Fruit fly (Drosophila melanogaster) whole organism, wandering third instar larva: ENCODE measurements around the gene escl.

Source experiments
- Abd-B ChIP-seq: fragments of >200 bp; optimal IDR thresholded peaks from 2 replicates; lab custom pipeline; 2017; ENCODE audit warnings: missing biosample characterization, missing genetic modification characterization
- CG32264 ChIP-seq: fragments of 200-800 bp; sonication (Bioruptor generic); optimal IDR thresholded peaks from 2 replicates; lab custom pipeline; 2016; ENCODE audit warnings: missing biosample characterization, missing genetic modification characterization
- CrebA ChIP-seq: fragments of 200-800 bp; sonication (Bioruptor generic); optimal IDR thresholded peaks from 2 replicates; lab custom pipeline; 2016; ENCODE audit warnings: missing biosample characterization, mild to moderate bottlenecking, missing genetic modification characterization, borderline replicate concordance
- Dfd ChIP-seq: fragments of >200 bp; optimal IDR thresholded peaks from 2 replicates; lab custom pipeline; 2017; ENCODE audit warnings: missing biosample characterization, missing genetic modification characterization
- GATAd ChIP-seq: sonication (Bioruptor generic); optimal IDR thresholded peaks from 2 replicates; lab custom pipeline; 2016; ENCODE audit warnings: missing biosample characterization, missing genetic modification characterization
- Hnf4 ChIP-seq: fragments of 200-800 bp; sonication (Bioruptor generic); optimal IDR thresholded peaks from 2 replicates; lab custom pipeline; 2016; ENCODE audit warnings: missing biosample characterization, mild to moderate bottlenecking, missing genetic modification characterization
- Hr78 ChIP-seq: fragments of >200 bp; optimal IDR thresholded peaks from 2 replicates; lab custom pipeline; 2017; ENCODE audit warnings: missing biosample characterization, missing genetic modification characterization
- Jra ChIP-seq: sonication (Bioruptor generic); optimal IDR thresholded peaks from 2 replicates; lab custom pipeline; 2016; ENCODE audit warnings: missing biosample characterization, missing genetic modification characterization
- Mio ChIP-seq: sonication (Bioruptor generic); optimal IDR thresholded peaks from 2 replicates; lab custom pipeline; 2016; ENCODE audit warnings: missing biosample characterization, missing genetic modification characterization
- Myc ChIP-seq: fragments of >200 bp; optimal IDR thresholded peaks from 2 replicates; lab custom pipeline; 2017
- N ChIP-seq: fragments of >200 bp; optimal IDR thresholded peaks from 2 replicates; lab custom pipeline; 2018; ENCODE audit warnings: missing biosample characterization, missing external identifiers, missing genetic modification characterization
- OdsH ChIP-seq: fragments of 200-800 bp; sonication (Bioruptor generic); optimal IDR thresholded peaks from 2 replicates; lab custom pipeline; 2016; ENCODE audit warnings: missing biosample characterization, mild to moderate bottlenecking, missing genetic modification characterization
- Rel ChIP-seq, 2 experiments: fragments of 200-800 bp; sonication (Bioruptor generic) in 1 of 2; optimal IDR thresholded peaks; 2 replicates in 1 of 2; 3 replicates in 1 of 2; lab custom pipeline; 2016 to 2019; ENCODE audit warnings: mild to moderate bottlenecking in 2 of 2, missing biosample characterization in 2 of 2, missing genetic modification characterization in 2 of 2, moderate library complexity in 1 of 2
- Vsx2 ChIP-seq: fragments of 200-300, 225-300 bp; sonication (Bioruptor generic); optimal IDR thresholded peaks from 2 replicates; lab custom pipeline; 2018; ENCODE audit warnings: missing biosample characterization, missing genetic modification characterization; ENCODE audit not compliant: partially characterized antibody
- br ChIP-seq: fragments of 200-800 bp; sonication (Bioruptor generic); optimal IDR thresholded peaks from 2 replicates; lab custom pipeline; 2016; ENCODE audit warnings: missing biosample characterization, missing genetic modification characterization
- brk ChIP-seq: fragments of 200-800 bp; sonication (Bioruptor generic); optimal IDR thresholded peaks from 2 replicates; lab custom pipeline; 2016; ENCODE audit warnings: missing biosample characterization, mild to moderate bottlenecking, missing genetic modification characterization
- dl ChIP-seq, 2 experiments: fragments of 175-275, 200-275 bp in 1 of 2; fragments of 200-275 bp in 1 of 2; sonication (Bioruptor generic); optimal IDR thresholded peaks; lab custom pipeline; 2018; ENCODE audit warnings: mild to moderate bottlenecking in 2 of 2, missing biosample characterization in 2 of 2, missing genetic modification characterization in 2 of 2, moderate library complexity in 2 of 2; ENCODE audit not compliant: partially characterized antibody in 2 of 2, insufficient read depth in 1 of 2
- dmrt93B ChIP-seq: fragments of 200-800 bp; sonication (Bioruptor generic); optimal IDR thresholded peaks from 2 replicates; lab custom pipeline; 2018; ENCODE audit warnings: missing biosample characterization, mild to moderate bottlenecking, missing genetic modification characterization
- dsf ChIP-seq: sonication (Bioruptor generic); optimal IDR thresholded peaks from 2 replicates; lab custom pipeline; 2016; ENCODE audit warnings: missing biosample characterization, missing genetic modification characterization, borderline replicate concordance
- ey ChIP-seq: fragments of 200-800 bp; sonication (Bioruptor generic); optimal IDR thresholded peaks from 2 replicates; lab custom pipeline; 2016; ENCODE audit warnings: missing biosample characterization, missing genetic modification characterization
- foxo ChIP-seq, 2 experiments: fragments of 200-800 bp; sonication (Bioruptor generic); optimal IDR thresholded peaks; 2 replicates in 1 of 2; 3 replicates in 1 of 2; lab custom pipeline; 2016 to 2017; ENCODE audit warnings: missing biosample characterization in 2 of 2, missing genetic modification characterization in 2 of 2
- fru ChIP-seq: fragments of 200-800 bp; sonication (Bioruptor generic); optimal IDR thresholded peaks from 3 replicates; lab custom pipeline; 2016; ENCODE audit warnings: missing biosample characterization, mild to moderate bottlenecking, missing genetic modification characterization
- h ChIP-seq: fragments of 200-800 bp; sonication (Bioruptor generic); optimal IDR thresholded peaks from 3 replicates; lab custom pipeline; 2016; ENCODE audit warnings: missing biosample characterization, mild to moderate bottlenecking, missing genetic modification characterization
- pan ChIP-seq: fragments of >200 bp; optimal IDR thresholded peaks from 2 replicates; lab custom pipeline; 2017
- psq ChIP-seq: fragments of 200-800 bp; sonication (Bioruptor generic); optimal IDR thresholded peaks from 3 replicates; lab custom pipeline; 2017; ENCODE audit warnings: missing biosample characterization, mild to moderate bottlenecking, missing genetic modification characterization, moderate library complexity
- rgr ChIP-seq: fragments of 200-800 bp; sonication (Bioruptor generic); optimal IDR thresholded peaks from 3 replicates; lab custom pipeline; 2016; ENCODE audit warnings: missing biosample characterization, mild to moderate bottlenecking, missing genetic modification characterization
- sage ChIP-seq: fragments of 200-800 bp; sonication (Bioruptor generic); optimal IDR thresholded peaks from 2 replicates; lab custom pipeline; 2016; ENCODE audit warnings: missing biosample characterization, mild to moderate bottlenecking, missing genetic modification characterization
- sv ChIP-seq: fragments of 200-800 bp; sonication (Bioruptor generic); optimal IDR thresholded peaks from 3 replicates; lab custom pipeline; 2016; ENCODE audit warnings: missing biosample characterization, missing genetic modification characterization
- tai ChIP-seq: sonication (Bioruptor generic); optimal IDR thresholded peaks from 2 replicates; lab custom pipeline; 2016; ENCODE audit warnings: missing biosample characterization, missing genetic modification characterization
- usp ChIP-seq: fragments of >200 bp; optimal IDR thresholded peaks from 2 replicates; lab custom pipeline; 2017; ENCODE audit warnings: missing biosample characterization, missing genetic modification characterization
- woc ChIP-seq: sonication (Bioruptor generic); optimal IDR thresholded peaks from 2 replicates; lab custom pipeline; 2016; ENCODE audit warnings: missing biosample characterization, mild to moderate bottlenecking, missing genetic modification characterization

The escl gene

dm6 chr2L:11990458-11991065 lies at the start of gene escl:
escl (plus strand) TSS chr2L:11990927.
- no peak for TF ChIP-seq usp (GFP tag; lab: Kevin White, UChicago)
- no peak for TF ChIP-seq Hr78
- peak; percentile 10 for TF ChIP-seq Myc (lab: Kevin White, UChicago)

DNA sequence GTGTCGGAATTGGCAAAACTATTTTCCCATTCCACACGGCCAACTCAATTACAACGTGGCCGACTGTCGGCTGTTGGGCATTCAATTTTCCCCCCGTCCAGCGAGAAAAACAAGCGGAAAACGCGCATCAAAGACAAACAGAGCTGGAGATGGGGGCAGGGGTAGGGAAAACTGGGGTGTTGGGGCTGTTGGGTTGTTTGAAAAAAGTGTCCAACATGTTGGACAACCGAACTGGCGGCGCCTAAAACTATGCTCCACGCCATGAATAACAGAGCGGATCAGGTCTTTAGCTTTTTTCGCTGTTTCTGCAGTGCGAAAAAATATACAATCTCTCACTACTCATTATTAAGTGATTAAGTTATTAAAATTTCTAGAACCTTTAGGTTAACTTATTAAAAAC lies 48.5 kb upstream of the escl start:
- no peak for TF ChIP-seq Abd-B (GFP tag; lab: Kevin White, UChicago)
- TF ChIP-seq usp (GFP tag; lab: Kevin White, UChicago) = no peak
- no peak for TF ChIP-seq psq (GFP tag; lab: Kevin White, UChicago)
- no peak for TF ChIP-seq OdsH (GFP tag; lab: Kevin White, UChicago)
- no peak for TF ChIP-seq pan (lab: Kevin White, UChicago)
- TF ChIP-seq CG32264 (GFP tag; lab: Kevin White, UChicago) = no peak
- TF ChIP-seq Vsx2 (GFP tag; lab: Kevin White, UChicago) = no peak
- TF ChIP-seq dmrt93B (GFP tag; lab: Kevin White, UChicago) = no peak
- no peak for TF ChIP-seq Hr78
- no peak for TF ChIP-seq br (GFP tag; lab: Kevin White, UChicago)
- TF ChIP-seq, all 38 proteins: peak for 0

DNA sequence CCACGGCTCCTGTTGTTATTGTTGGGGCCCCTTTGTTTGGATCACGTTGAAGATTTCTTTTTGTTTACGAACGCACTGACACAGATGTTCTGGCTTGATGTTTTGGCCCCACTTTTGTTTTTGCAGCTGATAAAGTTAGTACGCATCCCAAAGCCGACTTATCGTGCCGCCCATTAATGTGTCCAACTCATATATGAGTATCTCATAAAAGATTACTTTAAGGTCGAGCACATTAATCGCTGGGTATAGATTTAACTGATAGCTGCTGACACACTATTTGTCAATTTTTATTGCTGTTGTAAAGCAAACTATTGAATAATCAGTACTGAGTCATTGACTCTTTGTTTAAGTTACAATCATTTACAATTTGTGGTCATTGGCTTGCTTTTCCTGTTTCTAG lies 47.9 kb upstream of the escl start:
- TF ChIP-seq Dfd (no peak), sage (no peak), Hnf4 (GFP tag; lab: Kevin White, UChicago) (no peak), Mio (GFP tag; lab: Kevin White, UChicago) (no peak), GATAd (no peak), brk (GFP tag; lab: Kevin White, UChicago) (no peak), ey (GFP tag; lab: Kevin White, UChicago) (no peak), dl (GFP tag; optimal IDR thresholded peaks at IDR 0.05; lab: Kevin White, UChicago; ENCODE audit: insufficient read depth in 1 of 2, partially characterized antibody in 2 of 2) (no peak), tai (GFP tag; lab: Kevin White, UChicago) (no peak), dsf (no peak), h (GFP tag; lab: Kevin White, UChicago) (no peak), Abd-B (GFP tag; lab: Kevin White, UChicago) (no peak), pan (lab: Kevin White, UChicago) (no peak), br (GFP tag; lab: Kevin White, UChicago) (no peak), Jra (GFP tag; lab: Kevin White, UChicago) (no peak), fru (GFP tag; lab: Kevin White, UChicago) (no peak), sv (no peak), foxo (GFP tag; optimal IDR thresholded peaks at IDR 0.05; lab: Kevin White, UChicago) (no peak), usp (GFP tag; lab: Kevin White, UChicago) (no peak), Myc (lab: Kevin White, UChicago) (no peak)

- no peak for TF ChIP-seq woc (GFP tag; lab: Kevin White, UChicago)
- no peak for TF ChIP-seq Mio (GFP tag; lab: Kevin White, UChicago)
- no peak for TF ChIP-seq Jra (GFP tag; lab: Kevin White, UChicago)
- TF ChIP-seq CrebA (GFP tag; lab: Kevin White, UChicago) = no peak
- no peak for TF ChIP-seq N (GFP tag; lab: Kevin White, UChicago)
- no peak for TF ChIP-seq dmrt93B (GFP tag; lab: Kevin White, UChicago)
- no peak for TF ChIP-seq sage
- no peak for TF ChIP-seq brk (GFP tag; lab: Kevin White, UChicago)
- no peak for TF ChIP-seq Vsx2 (GFP tag; lab: Kevin White, UChicago)
- no peak for TF ChIP-seq Dfd
These were observed 46.9 kb upstream of the escl start, which contains the start of gene Crys for dm6 chr2L:11943829-11944228. Crys (plus strand) TSS chr2L:11944129.

dm6 chr2L:11947641-11948040 lies 43.1 kb upstream of the escl start, which contains the start of gene CG16964:
CG16964 (plus strand) TSS chr2L:11947941.
- TF ChIP-seq h (GFP tag; lab: Kevin White, UChicago) = no peak
- TF ChIP-seq dsf = no peak
- no peak for TF ChIP-seq N (GFP tag; lab: Kevin White, UChicago)
- no peak for TF ChIP-seq woc (GFP tag; lab: Kevin White, UChicago)
- TF ChIP-seq rgr (GFP tag; lab: Kevin White, UChicago) = no peak
- TF ChIP-seq Rel (GFP tag; optimal IDR thresholded peaks at IDR 0.05; lab: Kevin White, UChicago) = no peak
- TF ChIP-seq Rel (tag; optimal IDR thresholded peaks at IDR 0.05; lab: Kevin White, UChicago) = no peak
